Worm (Caenorhabditis elegans) whole organism, L2 larva: Measurements from ENCODE around the gene C06C3.3.

ENCODE experiments used
- C34F6.9 ChIP-seq: fragments of 150-350 bp; optimal IDR thresholded peaks from 2 replicates; lab custom pipeline; 2014; ENCODE audit warnings: missing biosample characterization, missing genetic modification characterization
- F13H6.1 ChIP-seq: sonication (generic microtip); optimal IDR thresholded peaks from 2 replicates; lab custom pipeline; 2016; ENCODE audit warnings: missing genetic modification characterization, missing compliant biosample characterization
- R02D3.7 ChIP-seq: fragments of 150-350 bp; optimal IDR thresholded peaks from 2 replicates; lab custom pipeline; 2014; ENCODE audit warnings: missing biosample characterization, missing genetic modification characterization
- ZK546.5 ChIP-seq: sonication (generic microtip); optimal IDR thresholded peaks from 2 replicates; lab custom pipeline; 2017; ENCODE audit warnings: missing biosample characterization, missing genetic modification characterization
- alr-1 ChIP-seq: fragments of 150-350 bp; optimal IDR thresholded peaks from 2 replicates; lab custom pipeline; 2014; ENCODE audit warnings: missing biosample characterization, missing genetic modification characterization
- ama-1 ChIP-seq: fragments of 150-350 bp; optimal IDR thresholded peaks from 2 replicates; lab custom pipeline; 2018; ENCODE audit warnings: inconsistent platforms
- blmp-1 ChIP-seq: sonication (generic microtip); optimal IDR thresholded peaks from 2 replicates; lab custom pipeline; 2017; ENCODE audit warnings: missing genetic modification characterization, mild to moderate bottlenecking, missing compliant biosample characterization, antibody characterized with exemption, moderate library complexity; ENCODE audit not compliant: insufficient read depth
- ceh-16 ChIP-seq: fragments of 150-350 bp; optimal IDR thresholded peaks from 2 replicates; lab custom pipeline; 2014; ENCODE audit warnings: missing biosample characterization, missing genetic modification characterization
- crh-2 ChIP-seq: sonication (generic microtip); optimal IDR thresholded peaks from 2 replicates; lab custom pipeline; 2017; ENCODE audit warnings: missing biosample characterization, missing genetic modification characterization
- dmd-4 ChIP-seq: sonication (generic microtip); optimal IDR thresholded peaks from 2 replicates; lab custom pipeline; 2017; ENCODE audit warnings: missing biosample characterization, missing genetic modification characterization
- egl-27 ChIP-seq: sonication (generic microtip); optimal IDR thresholded peaks from 3 replicates; lab custom pipeline; 2017; ENCODE audit warnings: missing biosample characterization, missing genetic modification reagents, missing genetic modification characterization
- elt-1 ChIP-seq: fragments of 150-350 bp; optimal IDR thresholded peaks from 2 replicates; lab custom pipeline; 2014; ENCODE audit warnings: missing biosample characterization, missing genetic modification characterization
- elt-3 ChIP-seq: sonication (generic microtip); optimal IDR thresholded peaks from 2 replicates; lab custom pipeline; 2017; ENCODE audit warnings: missing biosample characterization, missing genetic modification characterization
- fos-1 ChIP-seq: fragments of 150-350 bp; optimal IDR thresholded peaks from 2 replicates; lab custom pipeline; 2014; ENCODE audit warnings: missing biosample characterization, missing genetic modification characterization
- gmeb-1 ChIP-seq: fragments of 150-350 bp; optimal IDR thresholded peaks from 2 replicates; lab custom pipeline; 2014; ENCODE audit warnings: missing biosample characterization, missing genetic modification characterization
- lin-11 ChIP-seq: fragments of 150-350 bp; sonication (generic microtip); optimal IDR thresholded peaks from 2 replicates; lab custom pipeline; 2014; ENCODE audit warnings: missing biosample characterization, missing genetic modification characterization, inconsistent platforms, mixed read lengths
- lin-39 ChIP-seq: fragments of 150-350 bp; optimal IDR thresholded peaks from 2 replicates; lab custom pipeline; 2014; ENCODE audit warnings: missing biosample characterization, missing genetic modification reagents, missing genetic modification characterization
- lsy-2 ChIP-seq, 2 experiments: fragments of 150-350 bp in 1 of 2; sonication (generic microtip) in 1 of 2; optimal IDR thresholded peaks; 2 replicates each; lab custom pipeline; 2014 to 2017; ENCODE audit warnings: missing biosample characterization in 2 of 2, missing genetic modification characterization in 2 of 2
- mab-5 ChIP-seq: fragments of 150-350 bp; optimal IDR thresholded peaks from 2 replicates; lab custom pipeline; 2014; ENCODE audit warnings: missing biosample characterization, missing genetic modification characterization
- mbf-1 ChIP-seq: sonication (generic microtip); optimal IDR thresholded peaks from 2 replicates; lab custom pipeline; 2017; ENCODE audit warnings: missing biosample characterization, missing genetic modification characterization
- mdl-1 ChIP-seq, 2 experiments: fragments of 150-350 bp in 1 of 2; sonication (generic microtip) in 1 of 2; optimal IDR thresholded peaks; 2 replicates each; lab custom pipeline; 2017; ENCODE audit warnings: missing biosample characterization in 2 of 2, missing genetic modification characterization in 2 of 2
- nhr-129 ChIP-seq: fragments of 150-350 bp; optimal IDR thresholded peaks from 2 replicates; lab custom pipeline; 2014; ENCODE audit warnings: missing biosample characterization, missing genetic modification characterization
- nhr-23 ChIP-seq: fragments of 150-350 bp; optimal IDR thresholded peaks from 2 replicates; lab custom pipeline; 2014; ENCODE audit warnings: missing biosample characterization, missing genetic modification reagents, missing genetic modification characterization
- nhr-25 ChIP-seq: fragments of 150-350 bp; sonication (generic microtip); optimal IDR thresholded peaks from 3 replicates; lab custom pipeline; 2014; ENCODE audit warnings: missing biosample characterization, missing genetic modification characterization
- nhr-6 ChIP-seq: fragments of 150-350 bp; optimal IDR thresholded peaks from 2 replicates; lab custom pipeline; 2014; ENCODE audit warnings: missing biosample characterization, missing genetic modification characterization
- nhr-77 ChIP-seq: fragments of 150-350 bp; optimal IDR thresholded peaks from 2 replicates; lab custom pipeline; 2014; ENCODE audit warnings: missing biosample characterization, missing genetic modification characterization
- sem-4 ChIP-seq: fragments of 150-350 bp; optimal IDR thresholded peaks from 2 replicates; lab custom pipeline; 2014; ENCODE audit warnings: missing biosample characterization, missing genetic modification reagents, missing genetic modification characterization
- skn-1 ChIP-seq: sonication (generic microtip); optimal IDR thresholded peaks from 2 replicates; lab custom pipeline; 2017; ENCODE audit warnings: missing biosample characterization, missing genetic modification characterization
- sma-3 ChIP-seq: sonication (generic microtip); optimal IDR thresholded peaks from 2 replicates; lab custom pipeline; 2016; ENCODE audit warnings: missing genetic modification reagents, missing genetic modification characterization, missing compliant biosample characterization
- sma-9 ChIP-seq, 2 experiments: fragments of 150-350 bp in 1 of 2; sonication (generic microtip) in 1 of 2; optimal IDR thresholded peaks; 2 replicates each; lab custom pipeline; 2014 to 2016; ENCODE audit warnings: missing genetic modification characterization in 2 of 2, mild to moderate bottlenecking in 1 of 2, missing biosample characterization in 1 of 2, missing compliant biosample characterization in 1 of 2, missing genetic modification reagents in 1 of 2, moderate library complexity in 1 of 2
- snpc-4 ChIP-seq: fragments of 150-350 bp; optimal IDR thresholded peaks from 2 replicates; lab custom pipeline; 2014; ENCODE audit warnings: missing biosample characterization, missing genetic modification characterization
- unc-39 ChIP-seq: fragments of 150-350 bp; optimal IDR thresholded peaks from 2 replicates; lab custom pipeline; 2014; ENCODE audit warnings: missing biosample characterization, missing genetic modification characterization
- unc-55 ChIP-seq: fragments of 150-350 bp; sonication (generic microtip); optimal IDR thresholded peaks from 3 replicates; lab custom pipeline; 2014; ENCODE audit warnings: missing biosample characterization, missing genetic modification reagents, missing genetic modification characterization
- zag-1 ChIP-seq: fragments of 150-350 bp; optimal IDR thresholded peaks from 2 replicates; lab custom pipeline; 2014; ENCODE audit warnings: missing biosample characterization, missing genetic modification characterization
- ztf-1 ChIP-seq: fragments of 200-800 bp; sonication (Bioruptor generic); conservative IDR thresholded peaks from 2 replicates; pipeline ENCODE4 v1.3.6; 2022; ENCODE audit warnings: missing genetic modification characterization, missing compliant biosample characterization
- ztf-4 ChIP-seq: fragments of 150-350 bp; optimal IDR thresholded peaks from 2 replicates; lab custom pipeline; 2014; ENCODE audit warnings: missing biosample characterization, missing genetic modification characterization

The C06C3.3 gene

DNA sequence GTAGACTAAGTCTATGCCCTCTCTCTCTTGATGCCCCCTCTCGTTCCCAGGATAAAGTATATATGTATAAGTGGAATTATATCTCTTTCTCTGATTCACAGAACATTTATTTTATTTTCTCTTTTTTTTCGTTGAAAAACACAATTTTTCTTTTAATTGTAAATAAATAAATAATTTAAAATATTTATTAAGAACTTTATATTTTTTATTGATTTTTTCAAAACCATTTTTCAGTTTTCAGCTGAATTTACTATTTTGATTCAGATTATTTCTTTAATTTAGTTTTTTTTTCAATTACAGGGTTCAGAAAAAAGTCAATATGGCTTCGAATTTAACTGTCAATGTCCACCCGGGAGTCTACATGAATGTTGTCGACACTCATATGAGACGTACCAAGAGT lies 41.0 kb downstream of the C06C3.3 start, which contains the start of gene eif-3.F:
Gene eif-3.F, plus strand, starts transcription at position 301 of the 400 bp plus-strand sequence.
- no peak for TF ChIP-seq mab-5 (tag; lab: Kevin White, UChicago)
- no peak for TF ChIP-seq fos-1 (tag; lab: Kevin White, UChicago)
- TF ChIP-seq nhr-25: no peak
- TF ChIP-seq sma-9 (GFP tag; optimal IDR thresholded peaks at IDR 0.05; lab: Kevin White, UChicago): no peak
- TF ChIP-seq sma-9 (tag; optimal IDR thresholded peaks at IDR 0.05; lab: Kevin White, UChicago): no peak
- no peak for TF ChIP-seq mbf-1 (tag; lab: Kevin White, UChicago)
- no peak for TF ChIP-seq elt-1 (tag; lab: Kevin White, UChicago)
- TF ChIP-seq lin-11 (tag; lab: Kevin White, UChicago): no peak
- TF ChIP-seq alr-1: no peak
- no peak for TF ChIP-seq gmeb-1 (tag; lab: Kevin White, UChicago)
- no peak for TF ChIP-seq skn-1 (tag; lab: Kevin White, UChicago)
- TF ChIP-seq blmp-1 (tag; lab: Kevin White, UChicago): no peak
- no peak for TF ChIP-seq lsy-2 (tag; optimal IDR thresholded peaks at IDR 0.05; lab: Kevin White, UChicago)
- TF ChIP-seq sma-3 (GFP tag; lab: Kevin White, UChicago): no peak
- TF ChIP-seq zag-1 (tag; lab: Kevin White, UChicago): no peak
- TF ChIP-seq C34F6.9 (tag; lab: Kevin White, UChicago): no peak
- no peak for TF ChIP-seq R02D3.7 (tag; lab: Kevin White, UChicago)
- no peak for TF ChIP-seq dmd-4 (tag; lab: Kevin White, UChicago)
- TF ChIP-seq nhr-23 (tag; lab: Kevin White, UChicago): no peak
- no peak for TF ChIP-seq egl-27 (tag; lab: Kevin White, UChicago)
- no peak for TF ChIP-seq crh-2 (tag; lab: Kevin White, UChicago)

ce11 chrII:9329474-9329873 lies 42.8 kb downstream of the C06C3.3 start, which contains the start of gene wbp-2:
wbp-2 (plus strand) TSS chrII:9329774.
- TF ChIP-seq unc-39 (tag; lab: Kevin White, UChicago): no peak
- TF ChIP-seq nhr-77 (tag; lab: Kevin White, UChicago): no peak
- no peak for TF ChIP-seq sem-4 (tag; lab: Kevin White, UChicago)
- no peak for TF ChIP-seq unc-55 (GFP tag; lab: Kevin White, UChicago)
- TF ChIP-seq elt-3 (tag; lab: Kevin White, UChicago): no peak
- TF ChIP-seq nhr-6 (tag; lab: Kevin White, UChicago): no peak
- TF ChIP-seq snpc-4 (tag; lab: Kevin White, UChicago): no peak
- TF ChIP-seq ama-1 (lab: Kevin White, UChicago): no peak
- no peak for TF ChIP-seq nhr-23 (tag; lab: Kevin White, UChicago)
- TF ChIP-seq ztf-4 (tag; lab: Kevin White, UChicago): no peak
- no peak for TF ChIP-seq nhr-25

- TF ChIP-seq egl-27 (tag; lab: Kevin White, UChicago) (no peak), nhr-129 (tag; lab: Kevin White, UChicago) (no peak), fos-1 (tag; lab: Kevin White, UChicago) (peak; percentile 70)
- TF ChIP-seq, all 48 proteins: peak for 1
Measured at ce11 chrII:9325555-9325954, 46.7 kb downstream of the C06C3.3 start.

- TF ChIP-seq C34F6.9 (tag; lab: Kevin White, UChicago): peak; percentile 46
- no peak for TF ChIP-seq lin-39 (tag; lab: Kevin White, UChicago)
- peak; percentile 51 for TF ChIP-seq zag-1 (tag; lab: Kevin White, UChicago)
- TF ChIP-seq F13H6.1: no peak
- TF ChIP-seq unc-55 (GFP tag; lab: Kevin White, UChicago): peak; percentile 86
- TF ChIP-seq nhr-129 (tag; lab: Kevin White, UChicago): peak; percentile 29
- peak; percentile 72 for TF ChIP-seq sma-9 (GFP tag; optimal IDR thresholded peaks at IDR 0.05; lab: Kevin White, UChicago)
- TF ChIP-seq sma-9 (tag; optimal IDR thresholded peaks at IDR 0.05; lab: Kevin White, UChicago): no peak
- peak; percentile 12 for TF ChIP-seq crh-2 (tag; lab: Kevin White, UChicago)
- TF ChIP-seq ztf-1 (GFP tag; lab: Robert Waterston, UW): no peak
- peak; percentile 84 for TF ChIP-seq fos-1 (tag; lab: Kevin White, UChicago)
- no peak for TF ChIP-seq nhr-77 (tag; lab: Kevin White, UChicago)
- TF ChIP-seq ZK546.5 (tag; lab: Kevin White, UChicago): no peak
- no peak for TF ChIP-seq ceh-16 (tag; lab: Kevin White, UChicago)
- TF ChIP-seq sem-4 (tag; lab: Kevin White, UChicago): peak; percentile 10
- TF ChIP-seq lsy-2 (tag; optimal IDR thresholded peaks at IDR 0.05; lab: Kevin White, UChicago): peak in 1 of 2 experiments; percentile 45
- TF ChIP-seq mdl-1 (tag; optimal IDR thresholded peaks at IDR 0.05; lab: Kevin White, UChicago): peak in 1 of 2 experiments; percentile 19
Measured at ce11 chrII:9324824-9325351, 47.4 kb downstream of the C06C3.3 start, which contains the start of gene eat-3. eat-3 (plus strand) TSS chrII:9324874.
